Worm (Caenorhabditis elegans) whole organism, midembryonic: ENCODE measurements around the gene W08A12.2.
A peak's percentile ranks its signal among the peaks of the same experiment; 100 is the strongest.

Source experiments
- T22C8.4 ChIP-seq: fragments of 200-800 bp; sonication (Bioruptor generic); IDR thresholded peaks from 2 replicates; pipeline ENCODE4 v1.3.6; 2022; ENCODE audit warnings: missing genetic modification characterization, missing compliant biosample characterization
- cog-1 ChIP-seq: sonication (generic microtip); optimal IDR thresholded peaks from 2 replicates; lab custom pipeline; 2016; ENCODE audit warnings: missing genetic modification characterization, missing compliant biosample characterization
- flt-1 ChIP-seq: fragments of 200-800 bp; sonication (Bioruptor generic); IDR thresholded peaks from 2 replicates; pipeline ENCODE4 v1.3.6; 2022; ENCODE audit warnings: missing genetic modification characterization, missing compliant biosample characterization
- klf-2 ChIP-seq: fragments of 200-800 bp; sonication (Bioruptor generic); conservative IDR thresholded peaks from 2 replicates; pipeline ENCODE4 v1.3.6; 2022; ENCODE audit warnings: missing genetic modification reagents, missing genetic modification characterization, missing compliant biosample characterization
- med-1 ChIP-seq: sonication (generic microtip); optimal IDR thresholded peaks from 2 replicates; lab custom pipeline; 2017; ENCODE audit warnings: missing genetic modification characterization, mild to moderate bottlenecking, missing compliant biosample characterization, antibody characterized with exemption, missing genetic modification reagents; ENCODE audit not compliant: insufficient read depth
- ref-1 ChIP-seq: fragments of 200-800 bp; sonication (Bioruptor generic); conservative IDR thresholded peaks from 2 replicates; pipeline ENCODE4 v1.3.6; 2022; ENCODE audit warnings: missing genetic modification reagents, missing genetic modification characterization, missing compliant biosample characterization
- tab-1 ChIP-seq: fragments of 200-800 bp; sonication (Bioruptor generic); IDR thresholded peaks from 2 replicates; pipeline ENCODE4 v1.3.6; 2022; ENCODE audit warnings: missing genetic modification characterization, missing compliant biosample characterization
- ztf-23 ChIP-seq: fragments of 200-800 bp; sonication (Bioruptor generic); IDR thresholded peaks from 2 replicates; pipeline ENCODE4 v1.3.6; 2022; ENCODE audit warnings: missing genetic modification reagents, missing genetic modification characterization, missing compliant biosample characterization
- ztf-29 ChIP-seq: fragments of 200-800 bp; sonication (Bioruptor generic); IDR thresholded peaks from 2 replicates; pipeline ENCODE4 v1.3.6; 2022; ENCODE audit warnings: missing genetic modification reagents, missing genetic modification characterization, missing compliant biosample characterization

The W08A12.2 gene

DNA sequence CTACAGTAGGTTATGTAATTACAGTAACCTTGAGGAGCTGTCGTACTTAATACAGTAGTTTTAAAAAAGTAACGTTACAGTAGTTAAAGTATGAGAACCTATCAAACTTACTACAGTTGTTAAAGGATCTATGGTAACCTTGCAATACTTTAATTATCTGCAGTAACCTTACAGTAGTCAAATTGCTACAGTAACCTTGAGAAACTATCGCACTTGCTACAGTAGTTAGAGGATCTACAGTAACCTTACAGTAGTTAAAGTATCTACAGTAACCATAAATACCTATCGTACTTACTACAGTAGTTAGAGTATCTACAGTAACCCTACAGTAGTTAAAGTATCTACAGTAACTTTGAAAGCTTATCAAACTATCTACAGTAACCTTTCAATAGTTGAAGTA, 25.9 kb upstream of the W08A12.2 start:
- no peak for TF ChIP-seq cog-1 (tag; lab: Kevin White, UChicago)
- no peak for TF ChIP-seq klf-2 (GFP tag; lab: Robert Waterston, UW)

ce11 chrV:3706893-3707292, 21.2 kb upstream of the W08A12.2 start:
- no peak for TF ChIP-seq T22C8.4
- no peak for TF ChIP-seq tab-1 (GFP tag; lab: Robert Waterston, UW)
- TF ChIP-seq cog-1 (tag; lab: Kevin White, UChicago): no peak
- TF ChIP-seq med-1 (GFP tag; lab: Kevin White, UChicago): no peak
- TF ChIP-seq klf-2 (GFP tag; lab: Robert Waterston, UW): no peak
- TF ChIP-seq ztf-29 (GFP tag; lab: Robert Waterston, UW): no peak
- TF ChIP-seq ref-1 (GFP tag; lab: Robert Waterston, UW): no peak
- no peak for TF ChIP-seq flt-1 (GFP tag; lab: Robert Waterston, UW)
- no peak for TF ChIP-seq ztf-23 (GFP tag; lab: Robert Waterston, UW)

- TF ChIP-seq ztf-29 (GFP tag; lab: Robert Waterston, UW) (no peak), klf-2 (GFP tag; lab: Robert Waterston, UW) (no peak), flt-1 (GFP tag; lab: Robert Waterston, UW) (no peak), tab-1 (GFP tag; lab: Robert Waterston, UW) (no peak), ztf-23 (GFP tag; lab: Robert Waterston, UW) (no peak), med-1 (GFP tag; lab: Kevin White, UChicago) (no peak), ref-1 (GFP tag; lab: Robert Waterston, UW) (no peak), cog-1 (tag; lab: Kevin White, UChicago) (no peak), T22C8.4 (no peak)
These were observed 20.5 kb upstream of the W08A12.2 start for ce11 chrV:3706167-3706566.

DNA sequence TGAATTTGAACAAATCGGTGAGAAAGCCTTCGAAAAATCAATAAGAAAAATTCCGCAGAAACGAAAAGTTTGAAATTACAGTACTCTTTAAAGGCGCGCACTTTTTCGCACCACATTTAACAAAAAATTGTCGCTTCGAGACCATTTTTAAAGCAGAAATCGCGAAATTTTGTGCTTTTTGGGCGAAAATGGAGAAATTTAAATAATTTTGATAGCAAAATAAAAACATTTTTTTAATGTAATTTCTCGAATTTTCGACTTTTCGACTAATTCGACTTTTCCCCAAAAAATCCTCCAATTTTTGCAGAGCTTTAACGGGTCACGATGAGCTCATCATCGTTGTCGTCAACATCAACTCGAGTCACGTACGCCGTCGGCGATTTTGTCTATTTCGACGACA, 19.0 kb upstream of the W08A12.2 start, which contains the start of gene lin-40:
Gene lin-40, plus strand, starts transcription at position 301 of the 400 bp plus-strand sequence.
- TF ChIP-seq ztf-29 (GFP tag; lab: Robert Waterston, UW): no peak
- TF ChIP-seq tab-1 (GFP tag; lab: Robert Waterston, UW): no peak
- no peak for TF ChIP-seq flt-1 (GFP tag; lab: Robert Waterston, UW)
- TF ChIP-seq ztf-23 (GFP tag; lab: Robert Waterston, UW): no peak
- TF ChIP-seq T22C8.4: no peak
- TF ChIP-seq med-1 (GFP tag; lab: Kevin White, UChicago): no peak
- TF ChIP-seq cog-1 (tag; lab: Kevin White, UChicago): no peak

DNA sequence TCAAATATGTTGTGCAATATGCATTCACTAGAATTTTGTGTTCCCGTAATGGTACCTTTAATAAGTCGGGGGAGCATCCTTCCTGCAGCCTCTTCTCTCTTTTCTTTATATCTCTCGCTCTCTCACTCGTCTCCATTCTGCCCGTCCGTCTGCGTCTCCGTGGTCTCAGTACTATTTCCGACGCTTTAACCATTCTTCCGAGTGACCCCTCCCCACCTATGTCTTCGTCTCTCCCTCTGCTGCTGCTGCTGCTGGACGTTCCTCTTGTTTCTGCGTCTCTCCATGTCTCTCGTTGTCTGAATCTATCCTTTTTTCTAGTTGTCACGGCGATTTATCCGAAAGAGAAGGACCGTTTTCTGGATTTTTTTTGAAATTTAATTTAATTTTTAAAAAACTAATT, 18.2 kb upstream of the W08A12.2 start:
- no peak for TF ChIP-seq ztf-23 (GFP tag; lab: Robert Waterston, UW)
- TF ChIP-seq ref-1 (GFP tag; lab: Robert Waterston, UW): no peak
- no peak for TF ChIP-seq klf-2 (GFP tag; lab: Robert Waterston, UW)
- no peak for TF ChIP-seq tab-1 (GFP tag; lab: Robert Waterston, UW)
- peak; percentile 11 for TF ChIP-seq cog-1 (tag; lab: Kevin White, UChicago)
- peak; percentile 69; the same call in 1 of the 2 replicates for TF ChIP-seq flt-1 (GFP tag; lab: Robert Waterston, UW)
- TF ChIP-seq T22C8.4: no peak
- no peak for TF ChIP-seq ztf-29 (GFP tag; lab: Robert Waterston, UW)
- TF ChIP-seq med-1 (GFP tag; lab: Kevin White, UChicago): no peak

ce11 chrV:3702998-3703397, 17.3 kb upstream of the W08A12.2 start:
- TF ChIP-seq flt-1 (GFP tag; lab: Robert Waterston, UW): no peak
- no peak for TF ChIP-seq cog-1 (tag; lab: Kevin White, UChicago)
- TF ChIP-seq T22C8.4: no peak
- no peak for TF ChIP-seq ztf-23 (GFP tag; lab: Robert Waterston, UW)
- TF ChIP-seq tab-1 (GFP tag; lab: Robert Waterston, UW): no peak
- no peak for TF ChIP-seq med-1 (GFP tag; lab: Kevin White, UChicago)
- no peak for TF ChIP-seq ref-1 (GFP tag; lab: Robert Waterston, UW)
- TF ChIP-seq ztf-29 (GFP tag; lab: Robert Waterston, UW): no peak

- TF ChIP-seq med-1 (GFP tag; lab: Kevin White, UChicago): no peak
- TF ChIP-seq ztf-23 (GFP tag; lab: Robert Waterston, UW): no peak
- TF ChIP-seq T22C8.4: no peak
- no peak for TF ChIP-seq ref-1 (GFP tag; lab: Robert Waterston, UW)
- TF ChIP-seq tab-1 (GFP tag; lab: Robert Waterston, UW): no peak
- TF ChIP-seq ztf-29 (GFP tag; lab: Robert Waterston, UW): no peak
- no peak for TF ChIP-seq cog-1 (tag; lab: Kevin White, UChicago)
- TF ChIP-seq klf-2 (GFP tag; lab: Robert Waterston, UW): no peak
- no peak for TF ChIP-seq flt-1 (GFP tag; lab: Robert Waterston, UW)
These were observed 12.8 kb upstream of the W08A12.2 start for ce11 chrV:3698497-3698896.

DNA sequence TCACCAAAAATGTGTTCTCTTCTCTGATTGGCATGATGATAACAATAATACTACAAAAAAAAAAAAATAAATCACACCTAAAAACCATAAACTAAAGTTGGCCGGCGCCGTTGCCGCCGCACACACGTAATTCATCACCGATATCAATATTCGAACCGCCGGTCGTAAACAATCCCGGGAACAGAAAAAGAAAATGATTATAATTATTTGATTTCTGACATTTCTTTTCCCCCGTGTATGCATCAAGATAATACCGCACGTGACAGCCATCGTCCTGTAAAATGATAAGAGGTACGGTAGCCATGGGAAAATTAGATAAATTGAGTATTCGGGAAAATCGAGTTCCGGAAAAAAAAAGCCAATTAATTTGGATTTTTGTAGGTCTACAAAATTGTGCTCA, 11.4 kb upstream of the W08A12.2 start:
- TF ChIP-seq ref-1 (GFP tag; lab: Robert Waterston, UW) (no peak), klf-2 (GFP tag; lab: Robert Waterston, UW) (no peak), tab-1 (GFP tag; lab: Robert Waterston, UW) (no peak), med-1 (GFP tag; lab: Kevin White, UChicago) (no peak), T22C8.4 (no peak), flt-1 (GFP tag; lab: Robert Waterston, UW) (no peak), ztf-29 (GFP tag; lab: Robert Waterston, UW) (no peak), ztf-23 (GFP tag; lab: Robert Waterston, UW) (no peak), cog-1 (tag; lab: Kevin White, UChicago) (no peak)

ce11 chrV:3695254-3695653, 9.6 kb upstream of the W08A12.2 start:
- TF ChIP-seq ztf-29 (GFP tag; lab: Robert Waterston, UW) (no peak), cog-1 (tag; lab: Kevin White, UChicago) (no peak), flt-1 (GFP tag; lab: Robert Waterston, UW) (no peak), klf-2 (GFP tag; lab: Robert Waterston, UW) (no peak), med-1 (GFP tag; lab: Kevin White, UChicago) (no peak), ztf-23 (GFP tag; lab: Robert Waterston, UW) (no peak), ref-1 (GFP tag; lab: Robert Waterston, UW) (no peak), tab-1 (GFP tag; lab: Robert Waterston, UW) (no peak), T22C8.4 (no peak)
